Worm (Caenorhabditis elegans) whole organism, L4 larva: ENCODE data around the gene F10E9.7.

Experiments used
- D1046.2 ChIP-seq: fragments of 200-800 bp; sonication (Bioruptor generic); IDR thresholded peaks from 2 replicates; pipeline ENCODE4 v1.3.6; 2022; ENCODE audit warnings: missing genetic modification characterization, missing compliant biosample characterization
- F49E8.2 ChIP-seq: sonication (generic microtip); optimal IDR thresholded peaks from 2 replicates; lab custom pipeline; 2016; ENCODE audit warnings: missing compliant biosample characterization, mild to moderate bottlenecking, missing genetic modification characterization, borderline replicate concordance
- Y48G9A.11 ChIP-seq: fragments of 200-800 bp; sonication (Bioruptor generic); IDR thresholded peaks from 2 replicates; pipeline ENCODE4 v1.3.6; 2022; ENCODE audit warnings: missing genetic modification reagents, missing genetic modification characterization, missing compliant biosample characterization
- ZK337.2 ChIP-seq: fragments of 200-800 bp; sonication (Bioruptor generic); IDR thresholded peaks from 2 replicates; pipeline ENCODE4 v1.3.6; 2022; ENCODE audit warnings: missing genetic modification reagents, missing genetic modification characterization, missing compliant biosample characterization
- arid-1 ChIP-seq: fragments of 200-800 bp; sonication (Bioruptor generic); conservative IDR thresholded peaks from 2 replicates; pipeline ENCODE4 v1.3.6; 2022; ENCODE audit warnings: missing genetic modification reagents, missing genetic modification characterization, missing compliant biosample characterization
- ceh-20 ChIP-seq: fragments of 200-800 bp; sonication (Bioruptor generic); IDR thresholded peaks from 2 replicates; pipeline ENCODE4 v1.3.6; 2022; ENCODE audit warnings: missing genetic modification reagents, missing genetic modification characterization, missing compliant biosample characterization
- ces-1 ChIP-seq: fragments of 150-350 bp; sonication (generic microtip); optimal IDR thresholded peaks from 4 replicates; lab custom pipeline; 2014; ENCODE audit warnings: missing biosample characterization, missing genetic modification reagents, missing genetic modification characterization
- ctbp-1 ChIP-seq: fragments of 200-800 bp; sonication (Bioruptor generic); IDR thresholded peaks from 2 replicates; pipeline ENCODE4 v1.3.6; 2022; ENCODE audit warnings: missing genetic modification reagents, missing genetic modification characterization, missing compliant biosample characterization
- daf-16 ChIP-seq, 3 experiments: sonication (generic microtip); optimal IDR thresholded peaks; 2 replicates each; lab custom pipeline; 2016 to 2017; ENCODE audit warnings: missing genetic modification characterization in 3 of 3, missing genetic modification reagents in 3 of 3, mild to moderate bottlenecking in 2 of 3, missing compliant biosample characterization in 2 of 3, missing biosample characterization in 1 of 3, moderate library complexity in 1 of 3
- daf-19 ChIP-seq: fragments of 200-800 bp; sonication (Bioruptor generic); conservative IDR thresholded peaks from 2 replicates; pipeline ENCODE4 v1.3.6; 2022; ENCODE audit warnings: missing genetic modification characterization, missing compliant biosample characterization
- daf-8 ChIP-seq: fragments of 200-800 bp; sonication (Bioruptor generic); IDR thresholded peaks from 2 replicates; pipeline ENCODE4 v1.3.6; 2022; ENCODE audit warnings: missing genetic modification characterization, missing compliant biosample characterization
- dmd-8 ChIP-seq: fragments of 200-800 bp; sonication (Bioruptor generic); IDR thresholded peaks from 2 replicates; pipeline ENCODE4 v1.3.6; 2022; ENCODE audit warnings: missing genetic modification characterization, missing compliant biosample characterization
- dmd-9 ChIP-seq: fragments of 200-800 bp; sonication (Bioruptor generic); IDR thresholded peaks from 2 replicates; pipeline ENCODE4 v1.3.6; 2022; ENCODE audit warnings: missing genetic modification reagents, missing genetic modification characterization, missing compliant biosample characterization
- duxl-1 ChIP-seq: sonication (generic microtip); optimal IDR thresholded peaks from 2 replicates; lab custom pipeline; 2016; ENCODE audit warnings: mild to moderate bottlenecking, missing genetic modification characterization, moderate library complexity, missing compliant biosample characterization; ENCODE audit not compliant: poor library complexity
- fkh-10 ChIP-seq: fragments of 150-350 bp; optimal IDR thresholded peaks from 2 replicates; lab custom pipeline; 2014; ENCODE audit warnings: missing biosample characterization, missing genetic modification reagents, missing genetic modification characterization
- fos-1 ChIP-seq: fragments of 150-350 bp; optimal IDR thresholded peaks from 2 replicates; lab custom pipeline; 2014; ENCODE audit warnings: missing biosample characterization, missing genetic modification characterization
- hlh-30 ChIP-seq: sonication (generic microtip); optimal IDR thresholded peaks from 2 replicates; lab custom pipeline; 2017; ENCODE audit warnings: antibody characterized with exemption, mild to moderate bottlenecking, missing genetic modification characterization, missing compliant biosample characterization; ENCODE audit not compliant: insufficient read depth
- hmg-1.1 ChIP-seq: fragments of 200-800 bp; sonication (Bioruptor generic); IDR thresholded peaks from 2 replicates; pipeline ENCODE4 v1.3.6; 2022; ENCODE audit warnings: missing genetic modification reagents, missing genetic modification characterization, missing compliant biosample characterization
- lim-7 ChIP-seq: fragments of 200-800 bp; sonication (Bioruptor generic); IDR thresholded peaks from 2 replicates; pipeline ENCODE4 v1.3.6; 2022; ENCODE audit warnings: missing genetic modification characterization, missing compliant biosample characterization
- lin-1 ChIP-seq: fragments of 200-800 bp; sonication (Bioruptor generic); IDR thresholded peaks from 2 replicates; pipeline ENCODE4 v1.3.6; 2022; ENCODE audit warnings: missing genetic modification reagents, missing genetic modification characterization, missing compliant biosample characterization
- lin-13 ChIP-seq: fragments of 150-350 bp; optimal IDR thresholded peaks from 2 replicates; lab custom pipeline; 2014; ENCODE audit warnings: missing biosample characterization, missing genetic modification reagents, missing genetic modification characterization
- lin-15B ChIP-seq: fragments of 150-350 bp; sonication (generic microtip); optimal IDR thresholded peaks from 3 replicates; lab custom pipeline; 2014; ENCODE audit warnings: missing biosample characterization, missing genetic modification characterization
- lin-38 ChIP-seq: fragments of 200-800 bp; sonication (Bioruptor generic); IDR thresholded peaks from 2 replicates; pipeline ENCODE4 v1.3.6; 2022; ENCODE audit warnings: missing genetic modification reagents, missing genetic modification characterization, missing compliant biosample characterization
- lir-3 ChIP-seq: sonication (generic microtip); optimal IDR thresholded peaks from 2 replicates; lab custom pipeline; 2016; ENCODE audit warnings: mild to moderate bottlenecking, missing genetic modification characterization, missing compliant biosample characterization
- lsy-2 ChIP-seq, 2 experiments: fragments of 150-350 bp in 1 of 2; sonication (generic microtip) in 1 of 2; optimal IDR thresholded peaks; 2 replicates each; lab custom pipeline; 2014 to 2017; ENCODE audit warnings: missing biosample characterization in 2 of 2, missing genetic modification characterization in 2 of 2
- madf-5 ChIP-seq, 2 experiments: fragments of 200-800 bp; sonication (Bioruptor generic); IDR thresholded peaks; 2 replicates each; pipeline ENCODE4 v1.3.6; 2022; ENCODE audit warnings: missing compliant biosample characterization in 2 of 2, missing genetic modification characterization in 2 of 2
- madf-9 ChIP-seq: fragments of 200-800 bp; sonication (Bioruptor generic); conservative IDR thresholded peaks from 2 replicates; pipeline ENCODE4 v1.3.6; 2022; ENCODE audit warnings: missing genetic modification reagents, missing genetic modification characterization, missing compliant biosample characterization
- mdt-29 ChIP-seq: fragments of 200-800 bp; sonication (Bioruptor generic); IDR thresholded peaks from 2 replicates; pipeline ENCODE4 v1.3.6; 2022; ENCODE audit warnings: missing genetic modification reagents, missing genetic modification characterization, missing compliant biosample characterization
- mep-1 ChIP-seq: fragments of 150-350 bp; sonication (generic microtip); optimal IDR thresholded peaks from 3 replicates; lab custom pipeline; 2014; ENCODE audit warnings: missing biosample characterization, missing genetic modification characterization
- mes-2 ChIP-seq: sonication (generic microtip); optimal IDR thresholded peaks from 2 replicates; lab custom pipeline; 2016; ENCODE audit warnings: missing genotype, mild to moderate bottlenecking, missing genetic modification characterization, missing compliant biosample characterization; ENCODE audit not compliant: poor library complexity, severe bottlenecking
- mxl-3 ChIP-seq: fragments of 200-800 bp; sonication (Bioruptor generic); optimal IDR thresholded peaks from 2 replicates; lab custom pipeline; 2018; ENCODE audit warnings: mild to moderate bottlenecking, missing genetic modification characterization, missing compliant biosample characterization
- nhr-102 ChIP-seq: sonication (generic microtip); optimal IDR thresholded peaks from 2 replicates; lab custom pipeline; 2016; ENCODE audit warnings: mild to moderate bottlenecking, missing genetic modification characterization, moderate library complexity, missing compliant biosample characterization
- nhr-11 ChIP-seq: fragments of 150-350 bp; optimal IDR thresholded peaks from 2 replicates; lab custom pipeline; 2014; ENCODE audit warnings: missing biosample characterization, missing genetic modification characterization
- nhr-28 ChIP-seq: fragments of 150-350 bp; optimal IDR thresholded peaks from 2 replicates; lab custom pipeline; 2014; ENCODE audit warnings: missing biosample characterization, missing genetic modification characterization
- nhr-48 ChIP-seq: sonication (generic microtip); optimal IDR thresholded peaks from 2 replicates; lab custom pipeline; 2016; ENCODE audit warnings: mild to moderate bottlenecking, missing genetic modification characterization, missing compliant biosample characterization
- nhr-6 ChIP-seq: fragments of 150-350 bp; optimal IDR thresholded peaks from 2 replicates; lab custom pipeline; 2014; ENCODE audit warnings: missing biosample characterization, missing genetic modification characterization
- nhr-77 ChIP-seq: fragments of 150-350 bp; optimal IDR thresholded peaks from 2 replicates; lab custom pipeline; 2014; ENCODE audit warnings: missing biosample characterization, missing genetic modification characterization
- pha-4 ChIP-seq, 2 experiments: fragments of 150-350 bp in 1 of 2; fragments of 200-800 bp in 1 of 2; sonication (Bioruptor generic) in 1 of 2; IDR thresholded peaks in 1 of 2; optimal IDR thresholded peaks in 1 of 2; 2 replicates each; pipeline versions ENCODE4 v1.3.6 to Lab custom; 2014 to 2022; ENCODE audit warnings: missing genetic modification characterization in 2 of 2, missing genetic modification reagents in 2 of 2, missing biosample characterization in 1 of 2, missing compliant biosample characterization in 1 of 2
- pqm-1 ChIP-seq: sonication (generic microtip); optimal IDR thresholded peaks from 2 replicates; lab custom pipeline; 2017; ENCODE audit warnings: missing biosample characterization, missing genetic modification characterization
- rbr-2 ChIP-seq: sonication (generic microtip); optimal IDR thresholded peaks from 2 replicates; lab custom pipeline; 2016; ENCODE audit warnings: missing genotype, missing genetic modification characterization, missing compliant biosample characterization
- sdz-12 ChIP-seq: fragments of 200-800 bp; sonication (Bioruptor generic); optimal IDR thresholded peaks from 2 replicates; lab custom pipeline; 2018; ENCODE audit warnings: mild to moderate bottlenecking, missing genetic modification characterization, missing compliant biosample characterization
- tra-1 ChIP-seq: fragments of 200-800 bp; sonication (Bioruptor generic); IDR thresholded peaks from 2 replicates; pipeline ENCODE4 v1.3.6; 2022; ENCODE audit warnings: missing genetic modification reagents, missing genetic modification characterization, missing compliant biosample characterization
- unc-130 ChIP-seq: sonication (generic microtip); optimal IDR thresholded peaks from 2 replicates; lab custom pipeline; 2016; ENCODE audit warnings: missing genetic modification reagents, missing genetic modification characterization, missing compliant biosample characterization
- vab-7 ChIP-seq: fragments of 200-800 bp; sonication (Bioruptor generic); IDR thresholded peaks from 2 replicates; pipeline ENCODE4 v1.3.6; 2022; ENCODE audit warnings: missing genetic modification reagents, missing genetic modification characterization, missing compliant biosample characterization
- zag-1 ChIP-seq: fragments of 150-350 bp; optimal IDR thresholded peaks from 2 replicates; lab custom pipeline; 2014; ENCODE audit warnings: missing biosample characterization, missing genetic modification characterization
- zfp-2 ChIP-seq: sonication (generic microtip); optimal IDR thresholded peaks from 2 replicates; lab custom pipeline; 2016; ENCODE audit warnings: mild to moderate bottlenecking, missing genetic modification characterization, missing compliant biosample characterization
- zfp-3 ChIP-seq: fragments of 200-800 bp; sonication (Bioruptor generic); conservative IDR thresholded peaks from 2 replicates; pipeline ENCODE4 v1.3.6; 2022; ENCODE audit warnings: missing genetic modification reagents, missing genetic modification characterization, missing compliant biosample characterization
- zip-2 ChIP-seq: fragments of 150-350 bp; optimal IDR thresholded peaks from 2 replicates; lab custom pipeline; 2014; ENCODE audit warnings: missing biosample characterization, missing genetic modification characterization

Gene F10E9.7

DNA sequence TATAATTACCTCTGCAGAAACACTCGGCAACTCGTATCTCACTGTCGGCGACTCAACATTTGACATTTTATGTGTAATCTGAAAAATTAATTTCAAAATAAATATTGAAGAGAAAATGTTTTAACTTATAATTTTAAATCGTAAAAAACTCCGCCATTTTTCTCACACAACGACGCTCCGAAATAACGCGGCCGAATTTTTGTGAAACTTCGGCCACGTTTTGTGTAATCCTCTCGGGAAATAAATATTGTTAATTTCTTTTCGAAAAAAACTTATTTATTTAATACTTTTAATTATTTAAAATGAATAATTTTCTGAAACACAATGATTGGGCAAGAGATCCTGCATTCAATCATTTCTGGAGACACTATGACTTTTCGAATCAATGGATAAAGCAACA lies at the start of gene F10E9.7, which contains the start of gene F10E9.5:
Gene F10E9.7 (minus strand): TSS at position 86 of the 400 bp plus-strand sequence.
Gene F10E9.5 (plus strand): TSS at position 237 of the 400 bp plus-strand sequence.
- peak; percentile 63 for TF ChIP-seq hlh-30 (tag; lab: Kevin White, UChicago)
- TF ChIP-seq mes-2 (tag; lab: Kevin White, UChicago), result peak; percentile 100
- peak; percentile 71; the same call in 1 of the 2 replicates for TF ChIP-seq lin-1 (GFP tag; lab: Robert Waterston, UW)
- peak; percentile 27 for TF ChIP-seq lin-13 (GFP tag; lab: Kevin White, UChicago)
- peak; percentile 45 for TF ChIP-seq lin-15B
- TF ChIP-seq ctbp-1 (GFP tag; lab: Robert Waterston, UW), result no peak
- TF ChIP-seq zip-2 (tag; lab: Kevin White, UChicago), result no peak
- TF ChIP-seq D1046.2 (GFP tag; lab: Robert Waterston, UW), result peak; percentile 60; the same call in 1 of the 2 replicates
- TF ChIP-seq nhr-11, result no peak
- TF ChIP-seq ZK337.2, result peak; percentile 97
- TF ChIP-seq arid-1 (GFP tag; lab: Robert Waterston, UW), result peak; percentile 60; the same call in 1 of the 2 replicates
- peak; percentile 96 for TF ChIP-seq unc-130 (GFP tag; lab: Kevin White, UChicago)
- no peak for TF ChIP-seq fos-1 (tag; lab: Kevin White, UChicago)
- peak; percentile 57 for TF ChIP-seq nhr-77 (tag; lab: Kevin White, UChicago)
- TF ChIP-seq lim-7 (GFP tag; lab: Robert Waterston, UW), result no peak
- TF ChIP-seq lsy-2 (tag; optimal IDR thresholded peaks at IDR 0.05; lab: Kevin White, UChicago), result peak in 1 of 2 experiments; percentile 96
- peak; percentile 88 for TF ChIP-seq duxl-1
- peak in 1 of 2 experiments; percentile 61; a peak in 1 of 4 replicates for TF ChIP-seq madf-5 (GFP tag; IDR thresholded peaks at IDR 0.05; lab: Robert Waterston, UW)
- TF ChIP-seq vab-7 (GFP tag; lab: Robert Waterston, UW), result 0 out of 2 replicates have a peak, but pooled peaks have one; percentile 56
- peak in 1 of 2 experiments; percentile 27 for TF ChIP-seq daf-16 (GFP tag; optimal IDR thresholded peaks at IDR 0.05; lab: Kevin White, UChicago)
- peak; percentile 56 for TF ChIP-seq daf-16 (tag; optimal IDR thresholded peaks at IDR 0.05; lab: Kevin White, UChicago)
- TF ChIP-seq pha-4 (GFP tag; IDR thresholded peaks at IDR 0.05; lab: Robert Waterston, UW), result peak; percentile 76
- peak; percentile 69 for TF ChIP-seq pha-4 (tag; optimal IDR thresholded peaks at IDR 0.05; lab: Kevin White, UChicago)
- no peak for TF ChIP-seq lir-3 (tag; lab: Kevin White, UChicago)
- TF ChIP-seq ceh-20 (GFP tag; lab: Robert Waterston, UW), result 0 out of 2 replicates have a peak, but pooled peaks have one; percentile 28
- TF ChIP-seq F49E8.2 (tag; lab: Kevin White, UChicago), result peak; percentile 16
- TF ChIP-seq rbr-2 (tag; lab: Kevin White, UChicago), result peak; percentile 76
- peak; percentile 39 for TF ChIP-seq mxl-3
- TF ChIP-seq daf-8 (GFP tag; lab: Robert Waterston, UW), result no peak
- peak; percentile 68 for TF ChIP-seq sdz-12
- peak; percentile 60 for TF ChIP-seq fkh-10 (GFP tag; lab: Kevin White, UChicago)
- peak; percentile 54 for TF ChIP-seq nhr-102 (tag; lab: Kevin White, UChicago)
- peak; percentile 99 for TF ChIP-seq Y48G9A.11 (GFP tag; lab: Robert Waterston, UW)
- TF ChIP-seq pqm-1 (tag; lab: Kevin White, UChicago), result peak; percentile 25
- TF ChIP-seq hmg-1.1 (GFP tag; lab: Robert Waterston, UW), result peak; percentile 54; the same call in 1 of the 2 replicates
- TF ChIP-seq lin-38, result peak; percentile 79
- TF ChIP-seq nhr-48, result peak; percentile 24
- no peak for TF ChIP-seq ces-1 (GFP tag; lab: Kevin White, UChicago)
- TF ChIP-seq mdt-29 (GFP tag; lab: Robert Waterston, UW), result 0 out of 2 replicates have a peak, but pooled peaks have one; percentile 45
- TF ChIP-seq mep-1 (tag; lab: Kevin White, UChicago), result peak; percentile 87
- no peak for TF ChIP-seq zag-1 (tag; lab: Kevin White, UChicago)
- TF ChIP-seq nhr-6, result peak; percentile 45
- 0 out of 2 replicates have a peak, but pooled peaks have one; percentile 7 for TF ChIP-seq daf-19
- peak; percentile 34 for TF ChIP-seq nhr-28
- TF ChIP-seq dmd-8 (GFP tag; lab: Robert Waterston, UW), result no peak
- peak; percentile 47 for TF ChIP-seq zfp-2 (tag; lab: Kevin White, UChicago)
- TF ChIP-seq madf-9 (GFP tag; lab: Robert Waterston, UW), result peak; percentile 61; the same call in 1 of the 2 replicates
- peak; percentile 60; the same call in 1 of the 2 replicates for TF ChIP-seq zfp-3 (GFP tag; lab: Robert Waterston, UW)
- peak; percentile 96 for TF ChIP-seq dmd-9 (GFP tag; lab: Robert Waterston, UW)
- TF ChIP-seq tra-1 (GFP tag; lab: Robert Waterston, UW), result no peak; the same call in 1 of the 2 replicates
